Fruit fly (Drosophila melanogaster): ENCODE data around the gene CG31142.
A peak's percentile ranks its signal among the peaks of the same experiment; 100 is the strongest.

Gene CG31142

DNA sequence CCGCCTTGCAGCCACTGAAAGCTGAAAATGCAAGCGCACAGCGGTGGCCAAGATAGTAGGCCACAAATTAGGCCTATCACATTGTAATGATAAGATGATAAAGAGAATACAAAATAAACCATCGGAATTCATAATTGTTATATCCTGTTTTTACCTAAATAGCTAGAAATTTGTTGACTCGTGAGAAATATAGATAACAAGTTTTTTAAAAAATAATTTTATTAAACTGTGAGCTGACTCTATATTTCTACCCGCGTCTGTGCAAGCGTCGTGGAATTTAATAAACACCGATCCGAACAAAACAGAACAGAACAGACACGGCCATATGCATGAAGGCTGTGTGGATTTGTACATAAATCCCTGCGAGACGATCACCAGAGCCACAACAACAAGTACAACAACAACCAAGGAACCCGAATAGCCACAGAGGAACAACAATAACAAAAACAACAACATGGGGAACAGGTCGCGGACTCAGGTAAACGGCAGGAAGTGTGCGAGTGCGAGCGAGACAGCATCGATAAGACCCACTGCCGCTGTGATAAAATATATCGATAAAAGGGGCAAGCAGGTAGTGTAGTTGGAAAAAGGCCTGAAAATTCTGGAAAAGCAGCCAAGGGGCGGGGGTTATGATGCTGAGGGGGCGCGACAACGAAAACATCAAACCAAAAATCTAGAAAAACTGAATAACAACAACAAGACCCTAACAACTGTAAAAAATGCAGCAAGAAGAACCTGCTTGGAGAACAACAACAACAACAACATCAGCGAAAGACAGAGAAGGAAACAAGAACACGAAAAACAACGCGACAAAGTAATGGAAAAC lies 42.6 kb upstream of the CG31142 start (continued):
- TF ChIP-seq CG11398 (GFP tag; optimal IDR thresholded peaks at IDR 0.05) (peak; percentile 56), CG32532 (GFP tag; IDR thresholded peaks at IDR 0.05) (peak; percentile 73), gcm (GFP tag; optimal IDR thresholded peaks at IDR 0.05) (peak; percentile 93), CG8478 (optimal IDR thresholded peaks at IDR 0.05) (no peak), CG34422 (GFP tag; IDR thresholded peaks at IDR 0.05) (peak; percentile 82), slou (GFP tag; optimal IDR thresholded peaks at IDR 0.05) (no peak), Dbx (GFP tag; IDR thresholded peaks at IDR 0.05) (0 out of 3 replicates have a peak, but pooled peaks have one; percentile 11), CG2889 (GFP tag; IDR thresholded peaks at IDR 0.05) (0 out of 3 replicates have a peak, but pooled peaks have one; percentile 20), salm (tag; optimal IDR thresholded peaks at IDR 0.05) (peak; percentile 80), CG3726 (GFP tag; IDR thresholded peaks at IDR 0.05) (0 out of 3 replicates have a peak, but pooled peaks have one; percentile 57), CG9727 (GFP tag; optimal IDR thresholded peaks at IDR 0.05) (peak; percentile 92), Ptx1 (GFP tag; IDR thresholded peaks at IDR 0.05) (peak; percentile 83), gsb (GFP tag; IDR thresholded peaks at IDR 0.05) (no peak), Xrp1 (GFP tag; IDR thresholded peaks at IDR 0.05) (peak; percentile 97), Dref (GFP tag; IDR thresholded peaks at IDR 0.05) (no peak), CG16779 (GFP tag; IDR thresholded peaks at IDR 0.05) (no peak), lbe (GFP tag; optimal IDR thresholded peaks at IDR 0.05) (peak; percentile 91), ftz-f1 (GFP tag; optimal IDR thresholded peaks at IDR 0.05) (peak; percentile 2), CG8281 (tag; optimal IDR thresholded peaks at IDR 0.05) (peak; percentile 55), ro (GFP tag; IDR thresholded peaks at IDR 0.05) (peak; percentile 58; the same call in 1 of the 2 replicates), CG2712 (tag; optimal IDR thresholded peaks at IDR 0.05) (peak; percentile 95), CG15011 (GFP tag; optimal IDR thresholded peaks at IDR 0.05) (peak; percentile 69), CG30020 (tag; optimal IDR thresholded peaks at IDR 0.05) (peak; percentile 74), CG4617 (GFP tag; optimal IDR thresholded peaks at IDR 0.05; ENCODE audit: borderline replicate concordance) (peak; percentile 37), corto (GFP tag; optimal IDR thresholded peaks at IDR 0.05) (peak; percentile 97), mld (GFP tag; IDR thresholded peaks at IDR 0.05; ENCODE audit: partially characterized antibody) (no peak), CG14965 (GFP tag; optimal IDR thresholded peaks at IDR 0.05; ENCODE audit: borderline replicate concordance) (no peak), Dfd (GFP tag; optimal IDR thresholded peaks at IDR 0.05) (no peak), CG7839 (tag; optimal IDR thresholded peaks at IDR 0.05) (peak; percentile 91), dan (GFP tag; IDR thresholded peaks at IDR 0.05) (peak; percentile 57; the same call in 1 of the 2 replicates), CG9817 (tag; optimal IDR thresholded peaks at IDR 0.05) (peak; percentile 55), CG17612 (GFP tag; IDR thresholded peaks at IDR 0.05) (no peak), zf30C (GFP tag; optimal IDR thresholded peaks at IDR 0.05) (no peak), Hr78 (GFP tag; optimal IDR thresholded peaks at IDR 0.05) (peak in 1 of 2 experiments; percentile 75), kay (GFP tag; optimal IDR thresholded peaks at IDR 0.05) (peak; percentile 52), CG10431 (GFP tag; optimal IDR thresholded peaks at IDR 0.05) (peak; percentile 81), CG13296 (GFP tag; optimal IDR thresholded peaks at IDR 0.05) (peak; percentile 52), Hmr (GFP tag; optimal IDR thresholded peaks at IDR 0.05) (peak; percentile 56), CG3847 (GFP tag; IDR thresholded peaks at IDR 0.05) (peak; percentile 49), CG3065 (GFP tag; optimal IDR thresholded peaks at IDR 0.05) (peak; percentile 64), lilli (GFP tag; optimal IDR thresholded peaks at IDR 0.05) (peak; percentile 73), Rfx (GFP tag; IDR thresholded peaks at IDR 0.05) (peak; percentile 63), dmrt99B (tag; optimal IDR thresholded peaks at IDR 0.05) (peak; percentile 92), gro (GFP tag; optimal IDR thresholded peaks at IDR 0.05) (peak; percentile 6), rib (GFP tag; IDR thresholded peaks at IDR 0.05) (no peak; the same call in 1 of the 2 replicates), CG7372 (GFP tag; IDR thresholded peaks at IDR 0.05) (peak; percentile 81), cato (GFP tag; optimal IDR thresholded peaks at IDR 0.05; ENCODE audit: borderline replicate concordance) (peak; percentile 78), p53 (GFP tag; optimal IDR thresholded peaks at IDR 0.05) (peak; percentile 6), CG14710 (tag; optimal IDR thresholded peaks at IDR 0.05) (peak; percentile 95)

Measured in whole organism, embryonic.